Fruit fly (Drosophila melanogaster) whole organism, pupa: ENCODE measurements around the gene aay.

Experiments used
- CG10348 ChIP-seq: fragments of 200-800 bp; sonication (Bioruptor generic); IDR thresholded peaks from 2 replicates; pipeline ENCODE4 v1.3.6; 2022; ENCODE audit warnings: missing biosample characterization, missing genetic modification characterization
- CG12605 ChIP-seq: fragments of 200-800 bp; sonication (Bioruptor generic); IDR thresholded peaks from 2 replicates; pipeline ENCODE4 v1.3.6; 2022; ENCODE audit warnings: missing biosample characterization, missing genetic modification characterization
- CG13204 ChIP-seq: fragments of 200-800 bp; sonication (Bioruptor generic); optimal IDR thresholded peaks from 2 replicates; lab custom pipeline; 2018; ENCODE audit warnings: missing biosample characterization, mild to moderate bottlenecking, missing genetic modification characterization, moderate library complexity
- CG14655 ChIP-seq: fragments of 200-800 bp; sonication (Bioruptor generic); optimal IDR thresholded peaks from 3 replicates; lab custom pipeline; 2017; ENCODE audit warnings: mild to moderate bottlenecking, missing biosample characterization, missing genetic modification reagents, missing genetic modification characterization
- CG15710 ChIP-seq: fragments of 200-800 bp; sonication (Bioruptor generic); optimal IDR thresholded peaks from 2 replicates; lab custom pipeline; 2018; ENCODE audit warnings: missing biosample characterization, mild to moderate bottlenecking, missing genetic modification characterization, moderate library complexity
- CG17806 ChIP-seq: fragments of 200-800 bp; sonication (Bioruptor generic); optimal IDR thresholded peaks from 2 replicates; lab custom pipeline; 2018; ENCODE audit warnings: missing biosample characterization, mild to moderate bottlenecking, missing genetic modification characterization, moderate library complexity
- CG32121 ChIP-seq: fragments of 200-800 bp; sonication (Bioruptor generic); IDR thresholded peaks from 2 replicates; pipeline ENCODE4 v1.3.6; 2022; ENCODE audit warnings: missing biosample characterization, missing genetic modification characterization
- CG34367 ChIP-seq: fragments of 200-800 bp; sonication (Bioruptor generic); optimal IDR thresholded peaks from 2 replicates; lab custom pipeline; 2018; ENCODE audit warnings: missing biosample characterization, mild to moderate bottlenecking, missing genetic modification characterization
- CG4496 ChIP-seq: fragments of 200-800 bp; sonication (Bioruptor generic); IDR thresholded peaks from 3 replicates; pipeline ENCODE4 v1.3.6; 2022; ENCODE audit warnings: missing biosample characterization, missing genetic modification characterization
- CG8159 ChIP-seq: fragments of 200-800 bp; sonication (Bioruptor generic); optimal IDR thresholded peaks from 3 replicates; lab custom pipeline; 2018; ENCODE audit warnings: missing biosample characterization, mild to moderate bottlenecking, missing genetic modification characterization, moderate library complexity
- CG8301 ChIP-seq: fragments of 200-800 bp; sonication (Bioruptor generic); optimal IDR thresholded peaks from 2 replicates; lab custom pipeline; 2018; ENCODE audit warnings: missing biosample characterization, mild to moderate bottlenecking, missing genetic modification characterization
- CG9948 ChIP-seq: fragments of 200-800 bp; sonication (Bioruptor generic); optimal IDR thresholded peaks from 2 replicates; lab custom pipeline; 2018; ENCODE audit warnings: missing biosample characterization, mild to moderate bottlenecking, missing genetic modification characterization, moderate library complexity
- D1 ChIP-seq: fragments of 200-800 bp; sonication (Bioruptor generic); optimal IDR thresholded peaks from 2 replicates; lab custom pipeline; 2018; ENCODE audit warnings: missing biosample characterization, mild to moderate bottlenecking, missing genetic modification characterization, moderate library complexity
- EcR ChIP-seq: fragments of 200-800 bp; sonication (Bioruptor generic); optimal IDR thresholded peaks from 3 replicates; lab custom pipeline; 2019; ENCODE audit warnings: missing biosample characterization, missing genetic modification characterization, mild to moderate bottlenecking, moderate library complexity, missing genetic modification reagents
- Ets98B ChIP-seq: fragments of 200-800 bp; sonication (Bioruptor generic); IDR thresholded peaks from 2 replicates; pipeline ENCODE4 v1.3.6; 2022; ENCODE audit warnings: missing biosample characterization, missing genetic modification characterization
- Pif1A ChIP-seq: fragments of 200-800 bp; sonication (Bioruptor generic); optimal IDR thresholded peaks from 3 replicates; lab custom pipeline; 2016; ENCODE audit warnings: missing biosample characterization, missing genetic modification characterization
- Pif1B ChIP-seq: fragments of 200-800 bp; sonication (Bioruptor generic); optimal IDR thresholded peaks from 3 replicates; lab custom pipeline; 2016; ENCODE audit warnings: missing biosample characterization, missing genetic modification characterization
- Snoo ChIP-seq: fragments of 200-800 bp; sonication (Bioruptor generic); optimal IDR thresholded peaks from 3 replicates; lab custom pipeline; 2017; ENCODE audit warnings: missing biosample characterization, mild to moderate bottlenecking, missing genetic modification characterization, inconsistent platforms
- fd96Ca ChIP-seq: fragments of 200-800 bp; sonication (Bioruptor generic); IDR thresholded peaks from 3 replicates; pipeline ENCODE4 v1.3.6; 2022; ENCODE audit warnings: missing biosample characterization, missing genetic modification characterization
- gl ChIP-seq: fragments of 200-800 bp; sonication (Bioruptor generic); optimal IDR thresholded peaks from 2 replicates; lab custom pipeline; 2018; ENCODE audit warnings: missing biosample characterization, mild to moderate bottlenecking, missing genetic modification characterization
- rn ChIP-seq: fragments of 200-800 bp; sonication (Bioruptor generic); IDR thresholded peaks from 2 replicates; pipeline ENCODE4 v1.3.6; 2022; ENCODE audit warnings: missing biosample characterization, missing genetic modification characterization

The aay gene

dm6 chr3L:9422636-9423419 is at the start of gene aay:
aay (plus strand) TSS chr3L:9423253.
- TF ChIP-seq Pif1A (GFP tag; lab: Kevin White, UChicago) (peak; percentile 99), CG13204 (GFP tag; lab: Kevin White, UChicago) (peak; percentile 91), gl (tag; lab: Kevin White, UChicago) (peak; percentile 94), CG4496 (GFP tag; lab: Robert Waterston, UW) (peak; percentile 98), Ets98B (GFP tag; lab: Robert Waterston, UW) (peak; percentile 98), Pif1B (GFP tag; lab: Kevin White, UChicago) (peak; percentile 99), CG8159 (tag; lab: Kevin White, UChicago) (peak; percentile 99), CG9948 (tag; lab: Kevin White, UChicago) (peak; percentile 98), CG8301 (tag; lab: Kevin White, UChicago) (peak; percentile 97), CG10348 (GFP tag; lab: Robert Waterston, UW) (peak; percentile 87), Snoo (tag; lab: Kevin White, UChicago) (peak; percentile 99), CG12605 (peak; percentile 98), fd96Ca (GFP tag; lab: Robert Waterston, UW) (peak; percentile 95), CG14655 (GFP tag; lab: Kevin White, UChicago) (peak; percentile 97), CG32121 (GFP tag; lab: Robert Waterston, UW) (peak; percentile 98), CG34367 (peak; percentile 97), CG15710 (tag; lab: Kevin White, UChicago) (peak; percentile 98), CG17806 (tag; lab: Kevin White, UChicago) (peak; percentile 99), EcR (GFP tag; lab: Kevin White, UChicago) (peak; percentile 87), D1 (tag; lab: Kevin White, UChicago) (peak; percentile 98), rn (GFP tag; lab: Robert Waterston, UW) (peak; percentile 95)

dm6 chr3L:9373374-9374004 is 49.6 kb upstream of the aay start:
- peak; percentile 88 for TF ChIP-seq Ets98B (GFP tag; lab: Robert Waterston, UW)
- TF ChIP-seq CG10348 (GFP tag; lab: Robert Waterston, UW), result peak; percentile 6; the same call in 1 of the 2 replicates
- TF ChIP-seq D1 (tag; lab: Kevin White, UChicago), result no peak
- TF ChIP-seq CG15710 (tag; lab: Kevin White, UChicago), result peak; percentile 70
- TF ChIP-seq CG17806 (tag; lab: Kevin White, UChicago), result peak; percentile 74
- TF ChIP-seq gl (tag; lab: Kevin White, UChicago), result peak; percentile 19
- TF ChIP-seq Pif1A (GFP tag; lab: Kevin White, UChicago), result peak; percentile 16
- peak; percentile 90 for TF ChIP-seq EcR (GFP tag; lab: Kevin White, UChicago)
- TF ChIP-seq fd96Ca (GFP tag; lab: Robert Waterston, UW), result peak; percentile 82
- TF ChIP-seq CG8159 (tag; lab: Kevin White, UChicago), result peak; percentile 73
- peak; percentile 70 for TF ChIP-seq CG8301 (tag; lab: Kevin White, UChicago)
- TF ChIP-seq Snoo (tag; lab: Kevin White, UChicago), result peak; percentile 67
- TF ChIP-seq CG4496 (GFP tag; lab: Robert Waterston, UW), result peak; percentile 93
- TF ChIP-seq CG12605, result peak; percentile 81
- no peak for TF ChIP-seq CG13204 (GFP tag; lab: Kevin White, UChicago)
- TF ChIP-seq rn (GFP tag; lab: Robert Waterston, UW), result peak; percentile 64
- peak; percentile 73 for TF ChIP-seq Pif1B (GFP tag; lab: Kevin White, UChicago)
- TF ChIP-seq CG34367, result peak; percentile 44
- TF ChIP-seq CG9948 (tag; lab: Kevin White, UChicago), result peak; percentile 67
- TF ChIP-seq CG32121 (GFP tag; lab: Robert Waterston, UW), result peak; percentile 89
- TF ChIP-seq CG14655 (GFP tag; lab: Kevin White, UChicago), result peak; percentile 84

dm6 chr3L:9375130-9375529 is 47.9 kb upstream of the aay start, which contains the start of gene CG4461:
CG4461 (plus strand) TSS chr3L:9375430.
- TF ChIP-seq fd96Ca (GFP tag; lab: Robert Waterston, UW) (no peak), CG8159 (tag; lab: Kevin White, UChicago) (no peak)
- TF ChIP-seq, all 21 proteins: peak for 0

dm6 chr3L:9376573-9376972 is 46.5 kb upstream of the aay start:
- TF ChIP-seq gl (tag; lab: Kevin White, UChicago), result no peak
- no peak for TF ChIP-seq CG12605
- no peak for TF ChIP-seq CG15710 (tag; lab: Kevin White, UChicago)
- TF ChIP-seq CG8159 (tag; lab: Kevin White, UChicago), result no peak
- no peak for TF ChIP-seq CG4496 (GFP tag; lab: Robert Waterston, UW)
- TF ChIP-seq CG32121 (GFP tag; lab: Robert Waterston, UW), result no peak
- TF ChIP-seq CG17806 (tag; lab: Kevin White, UChicago), result no peak
- TF ChIP-seq D1 (tag; lab: Kevin White, UChicago), result no peak
- no peak for TF ChIP-seq Pif1A (GFP tag; lab: Kevin White, UChicago)
- no peak for TF ChIP-seq EcR (GFP tag; lab: Kevin White, UChicago)
- TF ChIP-seq Snoo (tag; lab: Kevin White, UChicago), result no peak
- no peak for TF ChIP-seq Pif1B (GFP tag; lab: Kevin White, UChicago)
- no peak for TF ChIP-seq CG34367
- no peak for TF ChIP-seq CG9948 (tag; lab: Kevin White, UChicago)
- TF ChIP-seq fd96Ca (GFP tag; lab: Robert Waterston, UW), result no peak
- TF ChIP-seq CG13204 (GFP tag; lab: Kevin White, UChicago), result no peak
